Worm (Caenorhabditis elegans) whole organism, young adult: ENCODE measurements around the gene Y61A9LA.7.

ENCODE experiments used
- C17E4.6 ChIP-seq: fragments of 200-800 bp; sonication (Bioruptor generic); IDR thresholded peaks from 2 replicates; pipeline ENCODE4 v1.3.6; 2022; ENCODE audit warnings: missing genetic modification reagents, missing genetic modification characterization, missing compliant biosample characterization
- K12H6.12 ChIP-seq: fragments of 200-800 bp; sonication (Bioruptor generic); optimal IDR thresholded peaks from 2 replicates; lab custom pipeline; 2018; ENCODE audit warnings: mild to moderate bottlenecking, missing genetic modification characterization, missing compliant biosample characterization
- hmg-20 ChIP-seq: fragments of 200-800 bp; sonication (Bioruptor generic); IDR thresholded peaks from 2 replicates; pipeline ENCODE4 v1.3.6; 2022; ENCODE audit warnings: missing genetic modification reagents, missing genetic modification characterization, missing compliant biosample characterization
- repo-1 ChIP-seq: sonication (generic microtip); optimal IDR thresholded peaks from 2 replicates; lab custom pipeline; 2017; ENCODE audit warnings: mild to moderate bottlenecking, missing genetic modification characterization, missing compliant biosample characterization

ce11 chrV:4585009-4585408 is 25.4 kb upstream of the Y61A9LA.7 start, which contains the start of gene Y61A9LA.1:
- no peak for TF ChIP-seq K12H6.12 (tag; lab: Kevin White, UChicago)
- no peak for TF ChIP-seq repo-1 (tag; lab: Kevin White, UChicago)
- TF ChIP-seq hmg-20 (GFP tag; lab: Robert Waterston, UW), result no peak
- TF ChIP-seq C17E4.6, result no peak
